Worm (Caenorhabditis elegans): ENCODE results near the gene kin-33.

The kin-33 gene

DNA sequence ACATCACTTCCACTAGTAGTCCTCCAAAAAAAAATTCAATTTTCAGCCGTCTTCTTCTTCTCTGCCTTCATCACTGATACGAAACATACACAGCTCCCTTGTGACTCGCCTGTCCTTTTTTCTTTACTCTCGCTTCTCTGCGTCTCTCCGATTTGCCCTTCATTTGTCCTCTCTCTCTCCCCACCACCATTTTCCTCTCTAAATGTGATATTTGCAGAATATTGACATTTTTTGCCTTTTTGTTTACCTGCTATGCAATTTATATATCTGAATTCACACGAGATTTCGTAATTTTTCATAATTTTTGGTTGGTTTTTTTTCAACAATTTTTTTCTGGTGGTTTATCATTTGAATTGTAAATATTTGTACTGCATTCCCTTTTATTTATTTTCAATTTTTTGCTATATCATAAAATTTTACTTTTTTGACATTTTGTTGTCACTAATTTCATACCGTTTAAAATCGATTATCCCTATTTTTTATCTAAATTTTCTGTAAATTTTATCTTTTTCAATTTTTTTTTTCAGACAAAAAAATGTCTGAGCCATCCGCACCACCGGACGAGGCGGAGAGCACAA is 30.5 kb downstream of the kin-33 start, which contains the start of gene lec-12:
TSS of gene lec-12 (plus strand) at position 528 of the 578 bp plus-strand sequence.
- peak; percentile 67 for TF ChIP-seq nhr-129 (tag; optimal IDR thresholded peaks at IDR 0.05)
- TF ChIP-seq lin-13 (GFP tag; optimal IDR thresholded peaks at IDR 0.05): no peak
- TF ChIP-seq zag-1 (tag; optimal IDR thresholded peaks at IDR 0.05): no peak
- TF ChIP-seq elt-1 (tag; optimal IDR thresholded peaks at IDR 0.05): no peak
- TF ChIP-seq skn-1 (tag; optimal IDR thresholded peaks at IDR 0.05): no peak
- TF ChIP-seq nhr-10 (tag; optimal IDR thresholded peaks at IDR 0.05): no peak
- TF ChIP-seq nhr-25 (tag; optimal IDR thresholded peaks at IDR 0.05): no peak
- TF ChIP-seq R02D3.7 (tag; optimal IDR thresholded peaks at IDR 0.05): no peak
- no peak for TF ChIP-seq Y55F3AM.14 (GFP tag; optimal IDR thresholded peaks at IDR 0.05)
- no peak for TF ChIP-seq mdl-1 (tag; optimal IDR thresholded peaks at IDR 0.05)
- no peak for TF ChIP-seq lsy-2 (tag; optimal IDR thresholded peaks at IDR 0.05)
- no peak for TF ChIP-seq blmp-1 (tag; optimal IDR thresholded peaks at IDR 0.05; ENCODE audit: insufficient read depth)
- no peak for TF ChIP-seq mbf-1 (tag; optimal IDR thresholded peaks at IDR 0.05)
- TF ChIP-seq unc-62 (GFP tag; optimal IDR thresholded peaks at IDR 0.05): no peak
- TF ChIP-seq sem-4 (tag; optimal IDR thresholded peaks at IDR 0.05): no peak
- no peak for TF ChIP-seq egl-27 (tag; optimal IDR thresholded peaks at IDR 0.05)
- no peak for TF ChIP-seq ztf-1 (GFP tag; conservative IDR thresholded peaks at IDR 0.05)
- no peak for TF ChIP-seq nhr-11 (tag; optimal IDR thresholded peaks at IDR 0.05)
- TF ChIP-seq nhr-237 (tag; optimal IDR thresholded peaks at IDR 0.05): no peak
- TF ChIP-seq fos-1 (tag; optimal IDR thresholded peaks at IDR 0.05): peak; percentile 12
- TF ChIP-seq nhr-23 (tag; optimal IDR thresholded peaks at IDR 0.05): no peak
- TF ChIP-seq lin-11 (tag; optimal IDR thresholded peaks at IDR 0.05): no peak
- TF ChIP-seq ceh-82 (tag; optimal IDR thresholded peaks at IDR 0.05): no peak
- peak; percentile 6 for TF ChIP-seq crh-2 (tag; optimal IDR thresholded peaks at IDR 0.05)
- TF ChIP-seq nhr-12 (tag; optimal IDR thresholded peaks at IDR 0.05): no peak
- TF ChIP-seq gmeb-1 (tag; optimal IDR thresholded peaks at IDR 0.05): peak; percentile 14
- no peak for TF ChIP-seq elt-3 (tag; optimal IDR thresholded peaks at IDR 0.05)
- TF ChIP-seq ama-1 (optimal IDR thresholded peaks at IDR 0.05): no peak
- no peak for TF ChIP-seq ztf-11 (tag; optimal IDR thresholded peaks at IDR 0.05)

DNA sequence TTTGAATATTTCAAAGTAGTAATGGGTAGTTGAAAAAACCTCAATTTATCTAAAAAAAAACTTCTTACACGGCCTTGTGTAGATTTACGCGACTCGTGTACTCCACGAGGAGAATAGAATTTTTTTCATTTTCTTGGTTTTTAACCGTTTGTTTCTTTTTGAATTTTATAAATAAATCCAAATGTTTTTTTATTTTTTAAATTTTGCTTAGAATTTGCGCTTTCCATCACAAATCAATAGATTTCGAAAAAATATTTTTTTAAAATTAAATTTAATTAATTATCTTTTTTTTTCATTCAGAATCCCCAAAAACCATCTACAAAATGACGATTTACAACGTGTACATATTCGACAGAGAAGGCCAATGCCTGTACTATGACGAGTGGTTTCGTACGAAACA is 33.2 kb downstream of the kin-33 start, which contains the start of gene trpp-1:
TSS of gene trpp-1 (plus strand) at position 301 of the 400 bp plus-strand sequence.
- TF ChIP-seq aly-2 (tag; optimal IDR thresholded peaks at IDR 0.05): no peak
- TF ChIP-seq dmd-4 (tag; optimal IDR thresholded peaks at IDR 0.05): no peak
- no peak for TF ChIP-seq unc-39 (tag; optimal IDR thresholded peaks at IDR 0.05)
- no peak for TF ChIP-seq snpc-4 (tag; optimal IDR thresholded peaks at IDR 0.05)
- no peak for TF ChIP-seq nhr-21 (tag; optimal IDR thresholded peaks at IDR 0.05)
- TF ChIP-seq R02D3.7 (tag; optimal IDR thresholded peaks at IDR 0.05): no peak

DNA sequence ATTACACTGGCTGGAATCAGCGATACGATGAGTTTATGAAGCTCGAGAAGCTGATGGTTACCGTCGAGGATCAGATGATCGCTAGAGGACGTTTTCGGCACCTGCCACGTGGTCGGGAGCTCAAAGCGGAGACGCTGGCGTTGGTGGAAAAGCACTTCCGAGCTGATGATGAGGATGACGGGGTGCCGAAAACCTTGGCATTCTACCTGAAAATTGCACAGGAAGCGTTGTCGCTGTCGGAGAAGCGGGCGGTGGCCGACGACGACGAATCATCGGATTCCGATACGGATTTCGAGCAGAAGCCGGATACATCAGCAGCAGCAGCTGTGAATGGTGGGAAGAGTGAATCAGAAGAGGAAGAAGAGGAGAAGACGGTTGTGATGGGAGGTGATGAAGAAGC is 39.7 kb downstream of the kin-33 start:
- TF ChIP-seq ceh-82 (tag; optimal IDR thresholded peaks at IDR 0.05) (no peak), peb-1 (tag; optimal IDR thresholded peaks at IDR 0.05) (no peak), lin-13 (GFP tag; optimal IDR thresholded peaks at IDR 0.05) (no peak), lin-39 (tag; optimal IDR thresholded peaks at IDR 0.05) (no peak), Y55F3AM.14 (GFP tag; optimal IDR thresholded peaks at IDR 0.05) (no peak), lsy-2 (tag; optimal IDR thresholded peaks at IDR 0.05) (no peak), nhr-77 (tag; optimal IDR thresholded peaks at IDR 0.05) (no peak), sma-3 (GFP tag; optimal IDR thresholded peaks at IDR 0.05) (no peak), elt-3 (tag; optimal IDR thresholded peaks at IDR 0.05) (no peak)

DNA sequence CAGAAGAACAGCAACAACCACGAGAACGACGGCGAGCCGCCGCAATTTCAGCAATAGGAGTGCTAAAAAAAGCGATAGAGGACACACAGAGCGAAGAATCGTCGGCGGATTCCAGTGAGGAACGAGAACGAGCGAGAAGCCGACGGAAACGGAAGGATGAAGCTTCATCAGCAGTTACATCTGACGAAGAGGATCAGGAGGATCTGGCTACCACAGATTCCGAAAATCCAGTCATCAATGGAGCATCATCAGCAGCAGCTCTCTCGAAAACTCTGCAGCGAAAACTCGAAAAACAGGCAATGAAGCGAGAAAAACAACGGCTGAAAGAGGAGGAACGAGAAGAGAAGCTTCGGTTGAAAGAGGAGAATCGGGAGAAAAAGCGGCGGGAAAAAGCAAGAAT is 45.0 kb downstream of the kin-33 start:
- TF ChIP-seq blmp-1 (tag; optimal IDR thresholded peaks at IDR 0.05; ENCODE audit: insufficient read depth) (no peak), unc-62 (GFP tag; optimal IDR thresholded peaks at IDR 0.05) (no peak)
